Fruit fly (Drosophila melanogaster) whole organism, wandering third instar larva: ENCODE measurements around the gene CG14174.

Experiments
- Abd-B ChIP-seq: fragments of >200 bp; optimal IDR thresholded peaks from 2 replicates; lab custom pipeline; 2017; ENCODE audit warnings: missing biosample characterization, missing genetic modification characterization
- CG32264 ChIP-seq: fragments of 200-800 bp; sonication (Bioruptor generic); optimal IDR thresholded peaks from 2 replicates; lab custom pipeline; 2016; ENCODE audit warnings: missing biosample characterization, missing genetic modification characterization
- CrebA ChIP-seq: fragments of 200-800 bp; sonication (Bioruptor generic); optimal IDR thresholded peaks from 2 replicates; lab custom pipeline; 2016; ENCODE audit warnings: missing biosample characterization, mild to moderate bottlenecking, missing genetic modification characterization, borderline replicate concordance
- Dfd ChIP-seq: fragments of >200 bp; optimal IDR thresholded peaks from 2 replicates; lab custom pipeline; 2017; ENCODE audit warnings: missing biosample characterization, missing genetic modification characterization
- GATAd ChIP-seq: sonication (Bioruptor generic); optimal IDR thresholded peaks from 2 replicates; lab custom pipeline; 2016; ENCODE audit warnings: missing biosample characterization, missing genetic modification characterization
- HLH106 ChIP-seq: fragments of 200-800 bp; optimal IDR thresholded peaks from 3 replicates; lab custom pipeline; 2019; ENCODE audit warnings: missing biosample characterization, mild to moderate bottlenecking, missing genetic modification characterization, moderate library complexity
- Hnf4 ChIP-seq: fragments of 200-800 bp; sonication (Bioruptor generic); optimal IDR thresholded peaks from 2 replicates; lab custom pipeline; 2016; ENCODE audit warnings: missing biosample characterization, mild to moderate bottlenecking, missing genetic modification characterization
- Hr83 ChIP-seq: fragments of 200-300 bp; sonication (Bioruptor generic); optimal IDR thresholded peaks from 2 replicates; lab custom pipeline; 2016; ENCODE audit warnings: missing biosample characterization, mild to moderate bottlenecking, missing genetic modification characterization, moderate library complexity; ENCODE audit not compliant: poor library complexity, severe bottlenecking
- Jra ChIP-seq: sonication (Bioruptor generic); optimal IDR thresholded peaks from 2 replicates; lab custom pipeline; 2016; ENCODE audit warnings: missing biosample characterization, missing genetic modification characterization
- Mio ChIP-seq: sonication (Bioruptor generic); optimal IDR thresholded peaks from 2 replicates; lab custom pipeline; 2016; ENCODE audit warnings: missing biosample characterization, missing genetic modification characterization
- Myc ChIP-seq: fragments of >200 bp; optimal IDR thresholded peaks from 2 replicates; lab custom pipeline; 2017
- N ChIP-seq: fragments of >200 bp; optimal IDR thresholded peaks from 2 replicates; lab custom pipeline; 2018; ENCODE audit warnings: missing biosample characterization, missing external identifiers, missing genetic modification characterization
- OdsH ChIP-seq: fragments of 200-800 bp; sonication (Bioruptor generic); optimal IDR thresholded peaks from 2 replicates; lab custom pipeline; 2016; ENCODE audit warnings: missing biosample characterization, mild to moderate bottlenecking, missing genetic modification characterization
- Rel ChIP-seq, 2 experiments: fragments of 200-800 bp; sonication (Bioruptor generic) in 1 of 2; optimal IDR thresholded peaks; 2 replicates in 1 of 2; 3 replicates in 1 of 2; lab custom pipeline; 2016 to 2019; ENCODE audit warnings: mild to moderate bottlenecking in 2 of 2, missing biosample characterization in 2 of 2, missing genetic modification characterization in 2 of 2, moderate library complexity in 1 of 2
- Sp1 ChIP-seq: fragments of 200-800 bp; sonication (Bioruptor generic); optimal IDR thresholded peaks from 3 replicates; lab custom pipeline; 2019; ENCODE audit warnings: missing biosample characterization, mild to moderate bottlenecking, missing genetic modification characterization, moderate library complexity
- br ChIP-seq: fragments of 200-800 bp; sonication (Bioruptor generic); optimal IDR thresholded peaks from 2 replicates; lab custom pipeline; 2016; ENCODE audit warnings: missing biosample characterization, missing genetic modification characterization
- brk ChIP-seq: fragments of 200-800 bp; sonication (Bioruptor generic); optimal IDR thresholded peaks from 2 replicates; lab custom pipeline; 2016; ENCODE audit warnings: missing biosample characterization, mild to moderate bottlenecking, missing genetic modification characterization
- dl ChIP-seq, 2 experiments: fragments of 175-275, 200-275 bp in 1 of 2; fragments of 200-275 bp in 1 of 2; sonication (Bioruptor generic); optimal IDR thresholded peaks; lab custom pipeline; 2018; ENCODE audit warnings: mild to moderate bottlenecking in 2 of 2, missing biosample characterization in 2 of 2, missing genetic modification characterization in 2 of 2, moderate library complexity in 2 of 2; ENCODE audit not compliant: partially characterized antibody in 2 of 2, insufficient read depth in 1 of 2
- dmrt93B ChIP-seq: fragments of 200-800 bp; sonication (Bioruptor generic); optimal IDR thresholded peaks from 2 replicates; lab custom pipeline; 2018; ENCODE audit warnings: missing biosample characterization, mild to moderate bottlenecking, missing genetic modification characterization
- dsf ChIP-seq: sonication (Bioruptor generic); optimal IDR thresholded peaks from 2 replicates; lab custom pipeline; 2016; ENCODE audit warnings: missing biosample characterization, missing genetic modification characterization, borderline replicate concordance
- ey ChIP-seq: fragments of 200-800 bp; sonication (Bioruptor generic); optimal IDR thresholded peaks from 2 replicates; lab custom pipeline; 2016; ENCODE audit warnings: missing biosample characterization, missing genetic modification characterization
- foxo ChIP-seq, 2 experiments: fragments of 200-800 bp; sonication (Bioruptor generic); optimal IDR thresholded peaks; 2 replicates in 1 of 2; 3 replicates in 1 of 2; lab custom pipeline; 2016 to 2017; ENCODE audit warnings: missing biosample characterization in 2 of 2, missing genetic modification characterization in 2 of 2
- fru ChIP-seq: fragments of 200-800 bp; sonication (Bioruptor generic); optimal IDR thresholded peaks from 3 replicates; lab custom pipeline; 2016; ENCODE audit warnings: missing biosample characterization, mild to moderate bottlenecking, missing genetic modification characterization
- h ChIP-seq: fragments of 200-800 bp; sonication (Bioruptor generic); optimal IDR thresholded peaks from 3 replicates; lab custom pipeline; 2016; ENCODE audit warnings: missing biosample characterization, mild to moderate bottlenecking, missing genetic modification characterization
- jim ChIP-seq: fragments of 175-275, 200-325 bp; sonication (Bioruptor generic); optimal IDR thresholded peaks from 2 replicates; lab custom pipeline; 2016; ENCODE audit warnings: missing biosample characterization, mild to moderate bottlenecking, missing genetic modification characterization
- pan ChIP-seq: fragments of >200 bp; optimal IDR thresholded peaks from 2 replicates; lab custom pipeline; 2017
- psq ChIP-seq: fragments of 200-800 bp; sonication (Bioruptor generic); optimal IDR thresholded peaks from 3 replicates; lab custom pipeline; 2017; ENCODE audit warnings: missing biosample characterization, mild to moderate bottlenecking, missing genetic modification characterization, moderate library complexity
- rgr ChIP-seq: fragments of 200-800 bp; sonication (Bioruptor generic); optimal IDR thresholded peaks from 3 replicates; lab custom pipeline; 2016; ENCODE audit warnings: missing biosample characterization, mild to moderate bottlenecking, missing genetic modification characterization
- sage ChIP-seq: fragments of 200-800 bp; sonication (Bioruptor generic); optimal IDR thresholded peaks from 2 replicates; lab custom pipeline; 2016; ENCODE audit warnings: missing biosample characterization, mild to moderate bottlenecking, missing genetic modification characterization
- sv ChIP-seq: fragments of 200-800 bp; sonication (Bioruptor generic); optimal IDR thresholded peaks from 3 replicates; lab custom pipeline; 2016; ENCODE audit warnings: missing biosample characterization, missing genetic modification characterization
- tai ChIP-seq: sonication (Bioruptor generic); optimal IDR thresholded peaks from 2 replicates; lab custom pipeline; 2016; ENCODE audit warnings: missing biosample characterization, missing genetic modification characterization
- usp ChIP-seq: fragments of >200 bp; optimal IDR thresholded peaks from 2 replicates; lab custom pipeline; 2017; ENCODE audit warnings: missing biosample characterization, missing genetic modification characterization
- woc ChIP-seq: sonication (Bioruptor generic); optimal IDR thresholded peaks from 2 replicates; lab custom pipeline; 2016; ENCODE audit warnings: missing biosample characterization, mild to moderate bottlenecking, missing genetic modification characterization

CG14174 gene

DNA sequence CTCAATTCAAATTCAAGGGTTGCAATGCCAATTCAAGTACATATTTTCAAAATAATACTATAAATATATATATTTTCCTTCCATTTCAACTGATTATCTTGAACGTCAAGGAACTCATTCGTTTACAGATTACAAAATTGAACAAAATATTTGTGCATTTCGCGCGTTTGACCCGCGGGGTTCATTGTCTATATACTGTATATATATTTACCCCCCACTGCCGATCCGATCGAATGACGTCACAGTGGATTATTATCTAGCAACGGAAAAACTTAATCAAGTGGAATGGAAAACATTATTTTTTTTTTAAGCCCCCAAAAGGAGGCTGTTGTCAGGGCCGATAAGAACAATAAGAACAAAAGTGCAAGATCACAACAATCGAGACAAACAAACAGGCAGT, 31.6 kb upstream of the CG14174 start:
- no peak for TF ChIP-seq brk (GFP tag; lab: Kevin White, UChicago)
- TF ChIP-seq pan (lab: Kevin White, UChicago), result no peak
- no peak for TF ChIP-seq Myc (lab: Kevin White, UChicago)
- no peak for TF ChIP-seq sage (GFP tag; lab: Kevin White, UChicago)
- no peak for TF ChIP-seq br (GFP tag; lab: Kevin White, UChicago)
- TF ChIP-seq Rel (GFP tag; optimal IDR thresholded peaks at IDR 0.05; lab: Kevin White, UChicago), result no peak
- no peak for TF ChIP-seq Rel (tag; optimal IDR thresholded peaks at IDR 0.05; lab: Kevin White, UChicago)
- TF ChIP-seq, all 38 proteins: peak for 0

dm6 chr3L:9688674-9689073, 30.5 kb upstream of the CG14174 start:
- TF ChIP-seq HLH106 (no peak), Hr83 (GFP tag; lab: Kevin White, UChicago) (no peak), Abd-B (GFP tag; lab: Kevin White, UChicago) (no peak), Rel (GFP tag; optimal IDR thresholded peaks at IDR 0.05; lab: Kevin White, UChicago) (no peak), Rel (tag; optimal IDR thresholded peaks at IDR 0.05; lab: Kevin White, UChicago) (no peak), GATAd (GFP tag; lab: Kevin White, UChicago) (no peak), Mio (GFP tag; lab: Kevin White, UChicago) (no peak), Sp1 (GFP tag; lab: Kevin White, UChicago) (no peak), dmrt93B (no peak), N (GFP tag; lab: Kevin White, UChicago) (no peak), woc (GFP tag; lab: Kevin White, UChicago) (no peak)

- TF ChIP-seq jim (no peak), Dfd (GFP tag; lab: Kevin White, UChicago) (peak; percentile 10)
These were observed 29.3 kb upstream of the CG14174 start for dm6 chr3L:9689809-9690208.

- TF ChIP-seq psq (GFP tag; lab: Kevin White, UChicago) (peak; percentile 39), CG32264 (GFP tag; lab: Kevin White, UChicago) (no peak), usp (GFP tag; lab: Kevin White, UChicago) (no peak), brk (GFP tag; lab: Kevin White, UChicago) (peak; percentile 11), HLH106 (peak; percentile 41), OdsH (GFP tag; lab: Kevin White, UChicago) (peak; percentile 40), tai (GFP tag; lab: Kevin White, UChicago) (peak; percentile 41), Sp1 (GFP tag; lab: Kevin White, UChicago) (peak; percentile 24), foxo (GFP tag; optimal IDR thresholded peaks at IDR 0.05; lab: Kevin White, UChicago) (peak in 1 of 2 experiments; percentile 63), N (GFP tag; lab: Kevin White, UChicago) (no peak), dl (GFP tag; optimal IDR thresholded peaks at IDR 0.05; lab: Kevin White, UChicago; ENCODE audit: insufficient read depth in 1 of 2, partially characterized antibody in 2 of 2) (no peak), fru (GFP tag; lab: Kevin White, UChicago) (peak; percentile 58), Hr83 (GFP tag; lab: Kevin White, UChicago) (no peak), h (GFP tag; lab: Kevin White, UChicago) (peak; percentile 61), Myc (lab: Kevin White, UChicago) (no peak), Abd-B (GFP tag; lab: Kevin White, UChicago) (no peak), Hnf4 (peak; percentile 38), Dfd (GFP tag; lab: Kevin White, UChicago) (peak; percentile 22), rgr (GFP tag; lab: Kevin White, UChicago) (peak; percentile 46), Jra (no peak), ey (GFP tag; lab: Kevin White, UChicago) (peak; percentile 45), CrebA (GFP tag; lab: Kevin White, UChicago) (no peak)
- TF ChIP-seq, all 38 proteins: peak for 13
These were observed 28.2 kb upstream of the CG14174 start for dm6 chr3L:9690798-9691475.

DNA sequence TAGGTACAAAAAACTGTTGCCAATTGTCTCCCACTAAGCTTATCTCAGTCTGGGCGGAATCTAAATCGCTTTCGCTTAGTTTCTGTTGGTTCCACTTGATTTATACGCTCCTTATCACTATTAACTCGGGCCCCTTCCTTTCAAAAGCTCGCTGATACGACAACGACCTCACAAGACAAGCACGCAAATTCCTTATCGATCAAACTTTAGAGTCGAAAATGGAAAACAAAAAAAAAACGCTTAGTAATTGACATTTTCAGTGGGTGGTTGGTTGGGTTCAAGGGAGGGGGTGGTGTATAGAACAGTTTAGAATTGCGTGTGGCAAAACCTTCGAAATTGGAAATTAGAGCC, 27.7 kb upstream of the CG14174 start:
- TF ChIP-seq dsf (GFP tag; lab: Kevin White, UChicago) (no peak), CG32264 (GFP tag; lab: Kevin White, UChicago) (no peak), brk (GFP tag; lab: Kevin White, UChicago) (no peak), dmrt93B (no peak), Hr83 (GFP tag; lab: Kevin White, UChicago) (no peak), fru (GFP tag; lab: Kevin White, UChicago) (no peak), OdsH (GFP tag; lab: Kevin White, UChicago) (no peak), Jra (no peak), CrebA (GFP tag; lab: Kevin White, UChicago) (no peak), sv (GFP tag; lab: Kevin White, UChicago) (no peak), sage (GFP tag; lab: Kevin White, UChicago) (no peak)
